Fruit fly (Drosophila melanogaster): ENCODE measurements around the gene Nbr.

Gene Nbr

dm6 chr2L:21141714-21142500 is 21.0 kb downstream of the Nbr start, which contains the start of gene Dap160 (continued):
- TF ChIP-seq Dp (GFP tag; optimal IDR thresholded peaks at IDR 0.05) (peak; percentile 54), CG3163 (GFP tag; optimal IDR thresholded peaks at IDR 0.05) (peak; percentile 96), CG13775 (GFP tag; optimal IDR thresholded peaks at IDR 0.05) (no peak), CG6272 (GFP tag; IDR thresholded peaks at IDR 0.05) (no peak), unc-4 (GFP tag; IDR thresholded peaks at IDR 0.05; ENCODE audit: partially characterized antibody) (peak; percentile 68), NFAT (GFP tag; IDR thresholded peaks at IDR 0.05) (peak; percentile 41; the same call in 1 of the 2 replicates), tll (GFP tag; optimal IDR thresholded peaks at IDR 0.05) (no peak), Aef1 (GFP tag; IDR thresholded peaks at IDR 0.05) (no peak), CG10979 (tag; optimal IDR thresholded peaks at IDR 0.05) (no peak), sima (GFP tag; optimal IDR thresholded peaks at IDR 0.05) (no peak), CG12942 (GFP tag; optimal IDR thresholded peaks at IDR 0.05) (no peak), CG6254 (GFP tag; optimal IDR thresholded peaks at IDR 0.05) (no peak), twi (tag; optimal IDR thresholded peaks at IDR 0.05) (no peak), Sin3A (optimal IDR thresholded peaks at IDR 0.05) (no peak), Mad (GFP tag; optimal IDR thresholded peaks at IDR 0.05) (no peak), Hsf (GFP tag; optimal IDR thresholded peaks at IDR 0.05) (no peak), CG30403 (GFP tag; optimal IDR thresholded peaks at IDR 0.05) (no peak), PHDP (tag; optimal IDR thresholded peaks at IDR 0.05) (no peak), peb (GFP tag; IDR thresholded peaks at IDR 0.05) (no peak), Side (GFP tag; optimal IDR thresholded peaks at IDR 0.05) (no peak), Gsc (GFP tag; IDR thresholded peaks at IDR 0.05) (no peak), Ravus (GFP tag; IDR thresholded peaks at IDR 0.05) (no peak), Sox102F (GFP tag; optimal IDR thresholded peaks at IDR 0.05) (no peak), ems (GFP tag; optimal IDR thresholded peaks at IDR 0.05) (no peak), Mes4 (GFP tag; optimal IDR thresholded peaks at IDR 0.05) (no peak), dysf (GFP tag; IDR thresholded peaks at IDR 0.05) (no peak), Kr (GFP tag; optimal IDR thresholded peaks at IDR 0.05) (no peak), CG10431 (GFP tag; optimal IDR thresholded peaks at IDR 0.05) (no peak), CG10543 (GFP tag; optimal IDR thresholded peaks at IDR 0.05) (no peak), CG2712 (tag; optimal IDR thresholded peaks at IDR 0.05) (no peak), Bteb2 (GFP tag; optimal IDR thresholded peaks at IDR 0.05) (no peak), CG4707 (GFP tag; optimal IDR thresholded peaks at IDR 0.05) (no peak), pb (GFP tag; optimal IDR thresholded peaks at IDR 0.05) (no peak), gsb-n (tag; optimal IDR thresholded peaks at IDR 0.05) (no peak), zfh1 (GFP tag; IDR thresholded peaks at IDR 0.05) (no peak), Asciz (GFP tag; optimal IDR thresholded peaks at IDR 0.05) (no peak), Chrac-16 (GFP tag; optimal IDR thresholded peaks at IDR 0.05) (no peak), CG12104 (GFP tag; optimal IDR thresholded peaks at IDR 0.05) (no peak), Trl (optimal IDR thresholded peaks at IDR 0.05) (peak; percentile 80 to 89), Trl (GFP tag; optimal IDR thresholded peaks at IDR 0.05) (no peak), Blimp-1 (GFP tag; optimal IDR thresholded peaks at IDR 0.05) (no peak), Rx (GFP tag; IDR thresholded peaks at IDR 0.05) (no peak), CG4404 (GFP tag; IDR thresholded peaks at IDR 0.05) (no peak), da (GFP tag; optimal IDR thresholded peaks at IDR 0.05) (no peak), her (GFP tag; optimal IDR thresholded peaks at IDR 0.05) (no peak), grn (GFP tag; optimal IDR thresholded peaks at IDR 0.05) (peak; percentile 36), CG4854 (GFP tag; optimal IDR thresholded peaks at IDR 0.05) (no peak), CG3407 (GFP tag; optimal IDR thresholded peaks at IDR 0.05) (no peak), fru (optimal IDR thresholded peaks at IDR 0.05) (no peak), CG6683 (GFP tag; optimal IDR thresholded peaks at IDR 0.05) (no peak), Sox100B (GFP tag; optimal IDR thresholded peaks at IDR 0.05) (no peak), fd96Cb (tag; optimal IDR thresholded peaks at IDR 0.05) (no peak)
